Fruit fly (Drosophila melanogaster): ENCODE data around the gene Surf4.

The Surf4 gene

dm6 chr3R:15332994-15333393 lies 13.0 kb downstream of the Surf4 start, which contains the start of the genes Fkbp39 and Cyfip:
Fkbp39 (minus strand) TSS chr3R:15333133.
Cyfip (plus strand) TSS chr3R:15333266.
- TF ChIP-seq fu2 (GFP tag; optimal IDR thresholded peaks at IDR 0.05), result peak; percentile 47
- TF ChIP-seq Lpt (GFP tag; optimal IDR thresholded peaks at IDR 0.05), result no peak
- TF ChIP-seq nerfin-1 (tag; optimal IDR thresholded peaks at IDR 0.05), result no peak
- no peak for TF ChIP-seq CG17361 (GFP tag; IDR thresholded peaks at IDR 0.05)
- no peak for TF ChIP-seq ttk (GFP tag; IDR thresholded peaks at IDR 0.05)
- TF ChIP-seq Awh (GFP tag; IDR thresholded peaks at IDR 0.05), result no peak
- TF ChIP-seq CG5953 (GFP tag; IDR thresholded peaks at IDR 0.05), result no peak
- peak; percentile 17 for TF ChIP-seq PHDP (tag; optimal IDR thresholded peaks at IDR 0.05)
- peak; percentile 2 for TF ChIP-seq CG9727 (GFP tag; optimal IDR thresholded peaks at IDR 0.05)
- peak; percentile 20 for TF ChIP-seq CG9817 (tag; optimal IDR thresholded peaks at IDR 0.05)
- TF ChIP-seq Mad (GFP tag; optimal IDR thresholded peaks at IDR 0.05), result no peak
- TF ChIP-seq grau (tag; optimal IDR thresholded peaks at IDR 0.05), result peak; percentile 48
- TF ChIP-seq CG18011 (GFP tag; optimal IDR thresholded peaks at IDR 0.05), result peak; percentile 47
- TF ChIP-seq CG5180 (GFP tag; optimal IDR thresholded peaks at IDR 0.05), result no peak
- no peak for TF ChIP-seq bcd (GFP tag; optimal IDR thresholded peaks at IDR 0.05)
- peak; percentile 44 for TF ChIP-seq CG9609 (GFP tag; optimal IDR thresholded peaks at IDR 0.05)
- TF ChIP-seq Kr (GFP tag; optimal IDR thresholded peaks at IDR 0.05), result no peak
- TF ChIP-seq E2f1 (GFP tag; IDR thresholded peaks at IDR 0.05), result no peak; the same call in 1 of the 2 replicates
- TF ChIP-seq H15 (GFP tag; IDR thresholded peaks at IDR 0.05), result no peak
- TF ChIP-seq nau (GFP tag; optimal IDR thresholded peaks at IDR 0.05), result no peak
- peak; percentile 94 for TF ChIP-seq Lhr (GFP tag; optimal IDR thresholded peaks at IDR 0.05)
- no peak for TF ChIP-seq Poxn (GFP tag; IDR thresholded peaks at IDR 0.05)
- peak; percentile 39; the same call in 1 of the 2 replicates for TF ChIP-seq nerfin-2 (GFP tag; IDR thresholded peaks at IDR 0.05; ENCODE audit: partially characterized antibody)
- no peak for TF ChIP-seq CG17385 (GFP tag; optimal IDR thresholded peaks at IDR 0.05)
- TF ChIP-seq CG12744 (GFP tag; optimal IDR thresholded peaks at IDR 0.05), result no peak
- TF ChIP-seq Myb (GFP tag; optimal IDR thresholded peaks at IDR 0.05), result peak; percentile 69
- no peak for TF ChIP-seq CG15269 (tag; optimal IDR thresholded peaks at IDR 0.05)
- TF ChIP-seq Xrp1 (GFP tag; IDR thresholded peaks at IDR 0.05), result 0 out of 2 replicates have a peak, but pooled peaks have one; percentile 27
- no peak for TF ChIP-seq Asciz (GFP tag; optimal IDR thresholded peaks at IDR 0.05)
- peak; percentile 39; the same call in 1 of the 2 replicates for TF ChIP-seq Ptx1 (GFP tag; IDR thresholded peaks at IDR 0.05)
- TF ChIP-seq Fer1 (GFP tag; optimal IDR thresholded peaks at IDR 0.05), result peak; percentile 69
- TF ChIP-seq Drgx (GFP tag; IDR thresholded peaks at IDR 0.05), result no peak
- TF ChIP-seq MBD-R2 (GFP tag; IDR thresholded peaks at IDR 0.05), result peak; percentile 98
- peak; percentile 77; the same call in 1 of the 2 replicates for TF ChIP-seq amos (GFP tag; IDR thresholded peaks at IDR 0.05; ENCODE audit: partially characterized antibody)
- TF ChIP-seq Antp (GFP tag; optimal IDR thresholded peaks at IDR 0.05), result peak; percentile 63
- no peak for TF ChIP-seq slp2 (GFP tag; optimal IDR thresholded peaks at IDR 0.05)
- no peak for TF ChIP-seq fd3F (GFP tag; optimal IDR thresholded peaks at IDR 0.05)
- TF ChIP-seq Jarid2 (GFP tag; optimal IDR thresholded peaks at IDR 0.05), result no peak
- TF ChIP-seq ken (GFP tag; IDR thresholded peaks at IDR 0.05), result peak; percentile 66; the same call in 2 of the 3 replicates
- no peak for TF ChIP-seq kni (GFP tag; optimal IDR thresholded peaks at IDR 0.05)
- peak; percentile 71 for TF ChIP-seq CG9932 (GFP tag; IDR thresholded peaks at IDR 0.05)
- peak; percentile 6 for TF ChIP-seq az2 (GFP tag; optimal IDR thresholded peaks at IDR 0.05)
- TF ChIP-seq CG18476 (GFP tag; optimal IDR thresholded peaks at IDR 0.05), result no peak
- no peak for TF ChIP-seq CG31441 (GFP tag; IDR thresholded peaks at IDR 0.05)
- TF ChIP-seq exex (tag; optimal IDR thresholded peaks at IDR 0.05), result no peak
- no peak for TF ChIP-seq gcm (GFP tag; optimal IDR thresholded peaks at IDR 0.05)
- TF ChIP-seq schlank (tag; optimal IDR thresholded peaks at IDR 0.05), result no peak
- TF ChIP-seq ssp (GFP tag; IDR thresholded peaks at IDR 0.05), result peak; percentile 31; the same call in 1 of the 2 replicates
- peak; percentile 82 for TF ChIP-seq BEAF-32 (GFP tag; optimal IDR thresholded peaks at IDR 0.05)
- TF ChIP-seq pita (GFP tag; optimal IDR thresholded peaks at IDR 0.05), result peak; percentile 81
- TF ChIP-seq Rx (GFP tag; IDR thresholded peaks at IDR 0.05), result no peak
